Worm (Caenorhabditis elegans): Measurements from ENCODE around the gene spp-26.

Gene spp-26

ce11 chrV:6510622-6511021, 48.4 kb downstream of the spp-26 start:
- TF ChIP-seq pes-1 (GFP tag; IDR thresholded peaks at IDR 0.05) (no peak), ceh-36 (tag; optimal IDR thresholded peaks at IDR 0.05) (no peak), hnd-1 (tag; optimal IDR thresholded peaks at IDR 0.05) (no peak), tbx-37 (GFP tag; conservative IDR thresholded peaks at IDR 0.05) (no peak), ceh-13 (GFP tag; optimal IDR thresholded peaks at IDR 0.05) (no peak), ets-7 (tag; optimal IDR thresholded peaks at IDR 0.05) (no peak), tra-4 (tag; optimal IDR thresholded peaks at IDR 0.05) (no peak), hmg-4 (GFP tag; optimal IDR thresholded peaks at IDR 0.05) (no peak), flt-1 (GFP tag; IDR thresholded peaks at IDR 0.05) (no peak)

- TF ChIP-seq aly-1 (tag; optimal IDR thresholded peaks at IDR 0.05), result no peak
- no peak for TF ChIP-seq sea-1 (GFP tag; conservative IDR thresholded peaks at IDR 0.05)
- no peak for TF ChIP-seq flt-1 (GFP tag; IDR thresholded peaks at IDR 0.05)
- no peak for TF ChIP-seq ceh-36 (tag; optimal IDR thresholded peaks at IDR 0.05)
- no peak for TF ChIP-seq tbx-37 (GFP tag; conservative IDR thresholded peaks at IDR 0.05)
- no peak for TF ChIP-seq hmg-4 (GFP tag; optimal IDR thresholded peaks at IDR 0.05)
- TF ChIP-seq tbx-11 (GFP tag; IDR thresholded peaks at IDR 0.05), result no peak
- no peak for TF ChIP-seq B0310.2 (tag; optimal IDR thresholded peaks at IDR 0.05)
- no peak for TF ChIP-seq ceh-13 (GFP tag; optimal IDR thresholded peaks at IDR 0.05)
- TF ChIP-seq pes-1 (GFP tag; IDR thresholded peaks at IDR 0.05), result no peak
- no peak for TF ChIP-seq F13C5.2 (tag; optimal IDR thresholded peaks at IDR 0.05)
- no peak for TF ChIP-seq tra-4 (tag; optimal IDR thresholded peaks at IDR 0.05)
- no peak for TF ChIP-seq ets-7 (tag; optimal IDR thresholded peaks at IDR 0.05)
- TF ChIP-seq hnd-1 (tag; optimal IDR thresholded peaks at IDR 0.05), result no peak
- TF ChIP-seq hmbx-1 (tag; optimal IDR thresholded peaks at IDR 0.05), result no peak
Measured at ce11 chrV:6509717-6510116, 49.3 kb downstream of the spp-26 start, which contains the start of gene ubh-2. TSS of gene ubh-2 (minus strand) at chrV:6509817.

Data from whole organism, early embryonic.